Worm (Caenorhabditis elegans): ENCODE data around the gene T05B9.2.

T05B9.2 gene

DNA sequence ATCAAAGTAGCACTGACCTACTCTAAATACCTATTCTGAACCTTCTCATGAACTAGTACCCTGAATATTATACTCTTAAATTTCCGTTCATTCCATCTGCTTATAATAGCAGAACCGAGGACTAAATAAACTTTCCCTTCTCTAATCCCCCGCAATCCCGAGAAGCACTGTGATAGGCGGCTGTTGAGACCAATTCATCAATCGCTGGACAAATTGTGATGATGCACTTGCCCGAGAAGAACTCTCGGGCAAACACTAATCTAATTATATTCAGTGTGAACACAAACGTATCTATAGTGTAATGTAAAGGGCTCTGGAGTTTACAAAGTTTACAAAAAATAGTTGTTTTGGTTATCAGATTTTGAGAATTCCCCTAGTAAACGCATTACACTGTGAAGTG, 19.2 kb downstream of the T05B9.2 start:
- TF ChIP-seq tab-1 (GFP tag; IDR thresholded peaks at IDR 0.05) = no peak
- no peak for TF ChIP-seq cog-1 (tag; optimal IDR thresholded peaks at IDR 0.05)
- no peak for TF ChIP-seq med-1 (GFP tag; optimal IDR thresholded peaks at IDR 0.05; ENCODE audit: insufficient read depth)
- no peak for TF ChIP-seq ref-1 (GFP tag; conservative IDR thresholded peaks at IDR 0.05)
- TF ChIP-seq ztf-23 (GFP tag; IDR thresholded peaks at IDR 0.05) = no peak
- no peak for TF ChIP-seq ztf-29 (GFP tag; IDR thresholded peaks at IDR 0.05)
- no peak for TF ChIP-seq flt-1 (GFP tag; IDR thresholded peaks at IDR 0.05)
- TF ChIP-seq T22C8.4 (GFP tag; IDR thresholded peaks at IDR 0.05) = no peak
- TF ChIP-seq klf-2 (GFP tag; conservative IDR thresholded peaks at IDR 0.05) = no peak

DNA sequence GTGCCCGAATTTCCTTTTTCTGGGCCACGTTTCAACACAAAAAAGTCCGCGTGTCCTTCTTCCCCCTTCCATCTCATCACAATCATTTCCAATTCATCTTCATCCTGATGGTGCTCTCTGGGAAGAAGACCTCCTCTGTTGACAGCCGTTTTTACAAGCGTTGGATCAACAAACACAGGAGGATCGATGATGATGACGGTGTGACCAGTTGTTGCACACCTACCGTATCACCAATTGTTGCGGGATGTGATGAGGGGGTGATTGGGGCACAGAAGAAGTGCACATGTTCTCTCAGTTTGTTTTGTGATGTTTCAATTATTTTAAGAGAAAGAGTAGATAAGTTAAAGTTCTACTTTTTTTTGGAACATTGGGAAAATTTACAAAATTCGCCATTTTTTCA, 19.8 kb downstream of the T05B9.2 start:
- TF ChIP-seq ref-1 (GFP tag; conservative IDR thresholded peaks at IDR 0.05) (no peak), med-1 (GFP tag; optimal IDR thresholded peaks at IDR 0.05; ENCODE audit: insufficient read depth) (no peak), tab-1 (GFP tag; IDR thresholded peaks at IDR 0.05) (no peak), T22C8.4 (GFP tag; IDR thresholded peaks at IDR 0.05) (no peak), flt-1 (GFP tag; IDR thresholded peaks at IDR 0.05) (no peak), klf-2 (GFP tag; conservative IDR thresholded peaks at IDR 0.05) (no peak), cog-1 (tag; optimal IDR thresholded peaks at IDR 0.05) (no peak), ztf-29 (GFP tag; IDR thresholded peaks at IDR 0.05) (no peak), ztf-23 (GFP tag; IDR thresholded peaks at IDR 0.05) (no peak)

DNA sequence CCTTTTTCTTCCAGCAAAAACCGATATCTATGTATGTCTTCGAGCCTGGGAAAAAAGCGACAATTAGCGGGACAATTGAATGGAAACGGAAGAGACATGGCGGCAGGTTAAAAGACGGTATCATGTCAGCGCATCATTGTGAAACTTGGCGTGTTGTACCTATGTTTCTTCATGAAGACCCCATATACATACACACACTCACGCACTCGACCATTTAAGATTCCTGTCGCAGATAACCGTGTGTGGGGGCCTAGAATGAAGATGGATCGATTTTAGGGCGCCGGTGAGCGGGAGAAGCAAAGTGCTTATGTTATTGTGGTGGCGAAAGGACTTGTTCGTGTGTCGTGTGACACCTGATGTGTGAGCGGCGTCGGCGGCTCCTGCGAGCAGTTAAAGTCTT, 21.2 kb downstream of the T05B9.2 start:
- TF ChIP-seq cog-1 (tag; optimal IDR thresholded peaks at IDR 0.05) (no peak), ztf-23 (GFP tag; IDR thresholded peaks at IDR 0.05) (no peak), flt-1 (GFP tag; IDR thresholded peaks at IDR 0.05) (no peak), ztf-29 (GFP tag; IDR thresholded peaks at IDR 0.05) (no peak), klf-2 (GFP tag; conservative IDR thresholded peaks at IDR 0.05) (no peak), ref-1 (GFP tag; conservative IDR thresholded peaks at IDR 0.05) (no peak), tab-1 (GFP tag; IDR thresholded peaks at IDR 0.05) (no peak), T22C8.4 (GFP tag; IDR thresholded peaks at IDR 0.05) (no peak), med-1 (GFP tag; optimal IDR thresholded peaks at IDR 0.05; ENCODE audit: insufficient read depth) (no peak)

DNA sequence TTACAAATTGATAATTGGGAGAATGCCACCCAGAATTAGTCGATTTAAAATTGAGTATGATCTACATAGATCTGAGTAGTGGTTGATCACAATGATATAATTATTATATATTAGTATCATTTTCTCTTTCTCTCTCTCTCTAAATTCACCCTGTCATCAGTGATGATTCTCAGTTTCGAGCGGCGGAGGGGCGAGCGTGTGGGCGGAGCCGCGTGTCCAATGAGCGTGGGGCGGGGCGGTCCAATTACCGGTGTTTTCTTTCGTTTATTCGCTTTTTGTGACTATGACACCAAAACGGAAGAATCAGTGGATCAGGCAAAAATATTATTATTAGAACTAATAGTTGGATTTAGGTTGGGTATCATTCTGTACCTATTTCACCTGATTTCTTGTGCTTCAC, 24.3 kb downstream of the T05B9.2 start:
- TF ChIP-seq klf-2 (GFP tag; conservative IDR thresholded peaks at IDR 0.05) (no peak), ref-1 (GFP tag; conservative IDR thresholded peaks at IDR 0.05) (no peak), T22C8.4 (GFP tag; IDR thresholded peaks at IDR 0.05) (no peak)

DNA sequence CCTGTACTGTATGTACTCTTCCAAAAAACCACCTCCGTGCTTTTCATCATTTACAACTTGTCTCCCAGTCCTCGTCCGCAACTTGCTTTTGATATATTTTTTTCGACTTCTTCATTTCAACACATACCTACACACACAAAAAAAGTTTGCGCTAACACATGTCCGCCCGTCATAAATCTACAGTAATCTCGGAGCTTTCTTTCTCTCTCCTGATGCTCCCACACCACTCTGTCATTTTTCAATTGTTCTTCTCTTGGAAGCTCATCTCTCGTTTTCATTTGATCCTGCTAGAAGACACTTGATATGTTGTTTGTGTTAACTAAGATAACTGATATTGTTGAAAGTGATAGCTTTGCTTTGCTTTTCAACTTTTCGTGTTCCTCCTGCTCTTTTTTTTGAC, 25.5 kb downstream of the T05B9.2 start:
- no peak for TF ChIP-seq T22C8.4 (GFP tag; IDR thresholded peaks at IDR 0.05)
- no peak for TF ChIP-seq tab-1 (GFP tag; IDR thresholded peaks at IDR 0.05)
- no peak for TF ChIP-seq ztf-29 (GFP tag; IDR thresholded peaks at IDR 0.05)
- no peak for TF ChIP-seq med-1 (GFP tag; optimal IDR thresholded peaks at IDR 0.05; ENCODE audit: insufficient read depth)
- TF ChIP-seq ztf-23 (GFP tag; IDR thresholded peaks at IDR 0.05) = no peak
- TF ChIP-seq flt-1 (GFP tag; IDR thresholded peaks at IDR 0.05) = no peak
- no peak for TF ChIP-seq ref-1 (GFP tag; conservative IDR thresholded peaks at IDR 0.05)
- no peak for TF ChIP-seq klf-2 (GFP tag; conservative IDR thresholded peaks at IDR 0.05)
- TF ChIP-seq cog-1 (tag; optimal IDR thresholded peaks at IDR 0.05) = no peak

DNA sequence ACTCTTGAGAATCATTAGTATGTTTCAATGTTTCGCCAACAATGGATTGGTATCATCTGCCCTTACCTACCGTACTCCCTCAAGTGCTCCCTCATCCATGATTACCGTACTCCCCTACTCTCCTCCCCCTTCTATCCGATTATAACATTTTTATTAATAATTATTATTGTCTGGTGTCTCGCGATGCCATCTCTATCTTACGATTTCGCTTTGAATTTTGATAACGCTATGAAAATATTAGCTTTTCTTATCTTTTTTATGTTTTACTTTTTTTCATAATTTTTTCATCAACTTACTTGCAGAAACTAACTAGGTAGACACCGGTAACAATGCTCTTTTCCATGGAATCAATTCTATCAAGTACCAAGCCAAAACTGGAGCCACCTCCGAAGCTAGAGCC, 26.0 kb downstream of the T05B9.2 start, which contains the start of gene unc-130:
unc-130 (plus strand) TSS at position 301 of the 400 bp plus-strand sequence.
- TF ChIP-seq med-1 (GFP tag; optimal IDR thresholded peaks at IDR 0.05; ENCODE audit: insufficient read depth) (no peak), ztf-23 (GFP tag; IDR thresholded peaks at IDR 0.05) (no peak), flt-1 (GFP tag; IDR thresholded peaks at IDR 0.05) (no peak), T22C8.4 (GFP tag; IDR thresholded peaks at IDR 0.05) (no peak), ref-1 (GFP tag; conservative IDR thresholded peaks at IDR 0.05) (no peak), klf-2 (GFP tag; conservative IDR thresholded peaks at IDR 0.05) (no peak), tab-1 (GFP tag; IDR thresholded peaks at IDR 0.05) (no peak), ztf-29 (GFP tag; IDR thresholded peaks at IDR 0.05) (no peak)

DNA sequence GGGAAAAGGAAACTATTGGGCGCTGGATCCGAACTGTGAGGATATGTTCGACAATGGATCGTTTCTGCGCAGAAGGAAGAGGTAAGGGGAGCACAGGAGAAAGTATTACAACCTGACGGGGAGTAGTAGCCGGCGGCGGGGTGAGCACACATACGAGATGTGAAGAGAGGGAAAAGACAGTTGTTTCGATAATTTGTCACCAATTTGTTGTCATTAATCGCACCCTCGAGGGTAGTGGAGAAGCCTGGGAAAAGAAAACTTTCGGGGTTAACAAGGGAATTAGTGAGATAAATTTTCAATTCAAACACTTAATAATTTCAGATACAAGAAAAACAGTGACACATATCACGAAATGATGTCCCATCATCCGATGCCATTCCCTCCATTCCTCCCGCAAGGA, 27.4 kb downstream of the T05B9.2 start:
- TF ChIP-seq T22C8.4 (GFP tag; IDR thresholded peaks at IDR 0.05) = no peak
- TF ChIP-seq cog-1 (tag; optimal IDR thresholded peaks at IDR 0.05) = no peak
- TF ChIP-seq med-1 (GFP tag; optimal IDR thresholded peaks at IDR 0.05; ENCODE audit: insufficient read depth) = no peak
- no peak for TF ChIP-seq ztf-23 (GFP tag; IDR thresholded peaks at IDR 0.05)
- TF ChIP-seq klf-2 (GFP tag; conservative IDR thresholded peaks at IDR 0.05) = no peak
- no peak for TF ChIP-seq ztf-29 (GFP tag; IDR thresholded peaks at IDR 0.05)
- no peak for TF ChIP-seq tab-1 (GFP tag; IDR thresholded peaks at IDR 0.05)
- TF ChIP-seq flt-1 (GFP tag; IDR thresholded peaks at IDR 0.05) = no peak
- TF ChIP-seq ref-1 (GFP tag; conservative IDR thresholded peaks at IDR 0.05) = no peak

DNA sequence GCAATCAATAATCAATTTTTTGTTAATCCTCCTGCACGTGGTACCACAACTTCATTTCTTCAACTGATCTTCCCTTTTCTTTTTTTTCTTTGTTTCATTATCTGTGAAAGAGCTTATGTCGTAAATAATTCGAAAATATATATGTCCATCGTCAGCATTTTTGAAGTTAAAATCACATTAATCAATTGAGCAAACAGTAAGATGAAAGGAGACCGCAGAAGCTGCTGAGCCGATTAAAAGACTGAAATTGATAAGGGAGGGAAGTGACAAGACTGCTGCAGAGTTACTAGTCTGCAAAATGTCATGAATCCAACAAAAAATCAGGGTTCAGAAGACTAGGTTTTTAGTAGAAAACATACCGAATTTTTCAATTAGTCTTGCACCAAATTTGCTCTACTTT, 28.2 kb downstream of the T05B9.2 start:
- TF ChIP-seq T22C8.4 (GFP tag; IDR thresholded peaks at IDR 0.05) = no peak
- TF ChIP-seq ztf-23 (GFP tag; IDR thresholded peaks at IDR 0.05) = no peak
- no peak for TF ChIP-seq tab-1 (GFP tag; IDR thresholded peaks at IDR 0.05)
- no peak for TF ChIP-seq klf-2 (GFP tag; conservative IDR thresholded peaks at IDR 0.05)
- TF ChIP-seq med-1 (GFP tag; optimal IDR thresholded peaks at IDR 0.05; ENCODE audit: insufficient read depth) = no peak
- no peak for TF ChIP-seq ztf-29 (GFP tag; IDR thresholded peaks at IDR 0.05)
- no peak for TF ChIP-seq cog-1 (tag; optimal IDR thresholded peaks at IDR 0.05)

DNA sequence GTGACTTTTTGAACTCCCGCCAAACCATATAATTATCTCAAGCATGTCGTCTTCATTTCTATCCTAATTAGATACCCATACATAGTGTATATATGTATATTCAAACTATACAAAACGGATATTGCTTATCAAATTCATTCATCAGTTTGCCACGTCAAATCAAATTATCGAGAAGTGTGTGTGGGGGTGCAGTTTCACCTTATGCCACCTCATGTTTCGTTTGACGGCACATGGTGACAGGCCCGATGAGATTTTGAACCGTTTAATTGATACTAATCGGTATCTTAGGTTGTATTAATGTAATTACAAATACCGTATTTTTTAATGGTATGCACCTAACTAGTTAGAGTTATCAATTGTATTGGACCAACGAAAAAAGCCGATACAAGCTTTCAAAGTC, 29.1 kb downstream of the T05B9.2 start:
- no peak for TF ChIP-seq T22C8.4 (GFP tag; IDR thresholded peaks at IDR 0.05)
- TF ChIP-seq med-1 (GFP tag; optimal IDR thresholded peaks at IDR 0.05; ENCODE audit: insufficient read depth) = no peak
- no peak for TF ChIP-seq tab-1 (GFP tag; IDR thresholded peaks at IDR 0.05)
- TF ChIP-seq ztf-23 (GFP tag; IDR thresholded peaks at IDR 0.05) = no peak

DNA sequence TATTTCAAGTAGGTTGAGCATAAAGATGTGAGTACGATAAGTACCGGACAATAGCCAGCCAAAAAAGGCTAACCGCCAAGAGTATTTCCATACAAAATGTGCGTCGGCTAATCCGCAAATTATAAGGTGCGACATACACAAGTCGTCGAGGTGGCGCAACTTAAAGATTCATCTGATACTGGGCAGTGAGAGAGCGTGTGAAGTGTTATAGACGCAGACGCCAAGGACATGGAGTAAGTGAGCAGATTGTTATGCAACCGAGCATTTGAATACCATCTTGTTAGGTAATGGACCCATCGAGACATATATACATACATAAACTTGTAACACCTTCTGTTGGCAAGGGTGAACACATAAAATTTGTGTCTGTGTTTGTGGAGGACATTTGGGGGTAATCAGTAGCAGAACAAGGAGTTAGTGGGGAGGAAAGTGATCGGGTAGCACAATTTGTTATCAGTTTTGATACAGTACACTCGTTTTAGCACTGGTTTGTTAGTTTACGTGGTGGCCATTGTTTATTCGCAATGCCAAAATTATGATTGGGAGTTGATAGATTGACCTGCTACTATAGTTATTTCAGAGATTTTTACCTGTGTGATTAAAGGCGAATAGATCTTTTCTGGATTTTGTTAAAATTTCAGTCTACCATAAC, 29.8 kb downstream of the T05B9.2 start:
- no peak for TF ChIP-seq klf-2 (GFP tag; conservative IDR thresholded peaks at IDR 0.05)
- no peak for TF ChIP-seq flt-1 (GFP tag; IDR thresholded peaks at IDR 0.05)

Measured in whole organism, midembryonic.